Fruit fly (Drosophila melanogaster): Measurements from ENCODE around the gene Vml.

The Vml gene

DNA sequence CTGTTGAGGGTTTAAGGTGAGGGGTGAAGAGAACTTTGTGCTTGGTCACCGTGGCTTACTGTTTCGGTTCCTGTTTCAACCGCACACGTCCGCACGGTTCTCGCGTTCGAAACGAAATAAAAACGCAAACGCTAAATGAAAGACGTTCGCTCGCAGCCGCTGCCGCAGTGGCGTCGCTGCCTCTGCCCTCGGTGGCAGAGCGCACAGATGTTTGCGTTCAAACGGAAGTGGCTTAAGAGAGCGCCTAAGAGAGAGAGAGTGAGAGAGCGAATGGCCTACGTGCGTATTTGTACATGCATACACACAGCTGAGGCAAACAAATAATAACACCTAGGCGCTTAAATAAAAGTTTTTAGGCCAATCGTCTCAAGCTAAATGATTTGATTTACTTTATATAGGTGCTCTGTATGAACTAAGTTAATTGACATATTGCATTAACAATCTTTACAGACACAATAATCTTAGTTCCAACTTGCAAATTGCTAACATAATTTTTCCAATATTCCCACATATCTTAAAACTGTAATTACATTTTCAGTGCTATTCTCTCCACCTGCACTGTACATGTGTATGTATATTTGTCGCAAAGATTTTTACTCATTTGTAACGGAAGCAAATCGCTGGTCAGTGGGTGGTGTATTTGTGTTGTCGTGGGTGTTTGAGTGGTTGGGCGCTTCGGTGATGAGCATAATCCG, 17.8 kb downstream of the Vml start, which contains the start of gene CG2865 (continued):
- TF ChIP-seq Dad (GFP tag; optimal IDR thresholded peaks at IDR 0.05) (peak; percentile 86), Bteb2 (GFP tag; optimal IDR thresholded peaks at IDR 0.05) (peak; percentile 89), prd (optimal IDR thresholded peaks at IDR 0.05) (no peak), prd (GFP tag; IDR thresholded peaks at IDR 0.05) (peak; percentile 90), Atf6 (GFP tag; IDR thresholded peaks at IDR 0.05) (peak; percentile 93), ase (GFP tag; IDR thresholded peaks at IDR 0.05) (peak; percentile 79), yki (optimal IDR thresholded peaks at IDR 0.05) (peak; percentile 47), oc (tag; optimal IDR thresholded peaks at IDR 0.05) (peak; percentile 88), pb (GFP tag; optimal IDR thresholded peaks at IDR 0.05) (peak; percentile 83), CG14710 (tag; optimal IDR thresholded peaks at IDR 0.05) (peak; percentile 93), Gsc (GFP tag; IDR thresholded peaks at IDR 0.05) (no peak), lov (optimal IDR thresholded peaks at IDR 0.05) (no peak), lov (GFP tag; IDR thresholded peaks at IDR 0.05) (no peak), tll (GFP tag; optimal IDR thresholded peaks at IDR 0.05) (peak in 1 of 2 experiments; percentile 62), gce (GFP tag; IDR thresholded peaks at IDR 0.05) (peak; percentile 29; the same call in 2 of the 3 replicates), CG18476 (GFP tag; optimal IDR thresholded peaks at IDR 0.05) (peak; percentile 84), CG17361 (GFP tag; IDR thresholded peaks at IDR 0.05) (peak; percentile 96), CG10274 (GFP tag; optimal IDR thresholded peaks at IDR 0.05) (peak; percentile 79), cg (GFP tag; optimal IDR thresholded peaks at IDR 0.05) (peak; percentile 81), ind (GFP tag; optimal IDR thresholded peaks at IDR 0.05) (peak; percentile 91), CG15479 (GFP tag; optimal IDR thresholded peaks at IDR 0.05) (peak; percentile 77), CG15073 (GFP tag; optimal IDR thresholded peaks at IDR 0.05) (peak; percentile 49), sob (GFP tag; IDR thresholded peaks at IDR 0.05) (peak; percentile 89), CG14860 (GFP tag; IDR thresholded peaks at IDR 0.05; ENCODE audit: partially characterized antibody) (no peak), psq (GFP tag; optimal IDR thresholded peaks at IDR 0.05) (peak; percentile 61), CG11398 (GFP tag; optimal IDR thresholded peaks at IDR 0.05) (peak; percentile 89), sna (GFP tag; IDR thresholded peaks at IDR 0.05; ENCODE audit: partially characterized antibody) (no peak), CG1647 (GFP tag; optimal IDR thresholded peaks at IDR 0.05) (peak; percentile 80), so (GFP tag; IDR thresholded peaks at IDR 0.05) (peak; percentile 90), CG7556 (GFP tag; optimal IDR thresholded peaks at IDR 0.05) (peak; percentile 97), jing (GFP tag; optimal IDR thresholded peaks at IDR 0.05) (peak; percentile 85), exex (tag; optimal IDR thresholded peaks at IDR 0.05) (peak; percentile 88), HHEX (GFP tag; optimal IDR thresholded peaks at IDR 0.05) (peak; percentile 95), ro (GFP tag; IDR thresholded peaks at IDR 0.05) (no peak; the same call in 1 of the 2 replicates), fd64A (GFP tag; optimal IDR thresholded peaks at IDR 0.05) (peak; percentile 90), hkb (optimal IDR thresholded peaks at IDR 0.05) (no peak), hkb (GFP tag; IDR thresholded peaks at IDR 0.05) (peak; percentile 92), Stat92E (GFP tag; optimal IDR thresholded peaks at IDR 0.05) (peak in 1 of 3 experiments; percentile 90), z (GFP tag; IDR thresholded peaks at IDR 0.05) (peak; percentile 80), toy (GFP tag; IDR thresholded peaks at IDR 0.05) (peak; percentile 71), luna (GFP tag; optimal IDR thresholded peaks at IDR 0.05) (peak; percentile 82), sc (optimal IDR thresholded peaks at IDR 0.05) (no peak), sc (GFP tag; optimal IDR thresholded peaks at IDR 0.05) (peak; percentile 87), Eip74EF (GFP tag; optimal IDR thresholded peaks at IDR 0.05) (peak in 1 of 2 experiments; percentile 96), Ptx1 (GFP tag; IDR thresholded peaks at IDR 0.05) (peak; percentile 90), stwl (tag; optimal IDR thresholded peaks at IDR 0.05) (peak; percentile 14), kah (GFP tag; optimal IDR thresholded peaks at IDR 0.05) (peak; percentile 89), eve (GFP tag; optimal IDR thresholded peaks at IDR 0.05) (peak in 1 of 2 experiments; percentile 99), CG2120 (GFP tag; optimal IDR thresholded peaks at IDR 0.05) (peak; percentile 96), amos (GFP tag; IDR thresholded peaks at IDR 0.05; ENCODE audit: partially characterized antibody) (peak; percentile 46; the same call in 1 of the 2 replicates)

All from whole organism, embryonic.